Fruit fly (Drosophila melanogaster) whole organism, embryonic: Measurements from ENCODE around the gene ball.

Experiments used
- B-H2 ChIP-seq: fragments of 200-800 bp; sonication (Bioruptor generic); optimal IDR thresholded peaks from 2 replicates; lab custom pipeline; 2018; ENCODE audit warnings: missing biosample characterization, mild to moderate bottlenecking, missing genetic modification characterization
- Blimp-1 ChIP-seq: fragments of 200-800 bp; sonication (Bioruptor generic); optimal IDR thresholded peaks from 3 replicates; lab custom pipeline; 2018; ENCODE audit warnings: missing biosample characterization, missing genetic modification characterization, mild to moderate bottlenecking, moderate library complexity, missing genetic modification reagents
- CG12155 ChIP-seq: fragments of 200-800 bp; sonication (Bioruptor generic); optimal IDR thresholded peaks from 3 replicates; lab custom pipeline; 2016; ENCODE audit warnings: missing biosample characterization, missing genetic modification characterization
- CG12391 ChIP-seq: fragments of 200-800 bp; sonication (Bioruptor generic); optimal IDR thresholded peaks from 3 replicates; lab custom pipeline; 2018; ENCODE audit warnings: missing biosample characterization, mild to moderate bottlenecking, missing genetic modification characterization, moderate library complexity
- CG12659 ChIP-seq: fragments of 200-800 bp; sonication (Bioruptor generic); optimal IDR thresholded peaks from 3 replicates; lab custom pipeline; 2017; ENCODE audit warnings: mild to moderate bottlenecking, missing biosample characterization, missing genetic modification reagents, missing genetic modification characterization
- CG12744 ChIP-seq: fragments of 200-800 bp; sonication (Bioruptor generic); optimal IDR thresholded peaks from 2 replicates; lab custom pipeline; 2016; ENCODE audit warnings: missing biosample characterization, missing genetic modification characterization
- CG12769 ChIP-seq: fragments of 200-800 bp; sonication (Bioruptor generic); optimal IDR thresholded peaks from 2 replicates; lab custom pipeline; 2019; ENCODE audit warnings: missing biosample characterization, mild to moderate bottlenecking, missing genetic modification characterization, moderate library complexity
- CG15011 ChIP-seq: fragments of 200-800 bp; sonication (Bioruptor generic); optimal IDR thresholded peaks from 3 replicates; lab custom pipeline; 2018; ENCODE audit warnings: missing biosample characterization, mild to moderate bottlenecking, missing genetic modification characterization
- CG15696 ChIP-seq: fragments of 200-800 bp; sonication (Bioruptor generic); optimal IDR thresholded peaks from 2 replicates; lab custom pipeline; 2019; ENCODE audit warnings: missing biosample characterization, mild to moderate bottlenecking, missing genetic modification characterization, moderate library complexity
- CG18476 ChIP-seq: fragments of 200-800 bp; sonication (Bioruptor generic); optimal IDR thresholded peaks from 2 replicates; lab custom pipeline; 2016; ENCODE audit warnings: missing biosample characterization, mild to moderate bottlenecking, missing genetic modification characterization
- CG30431 ChIP-seq: fragments of 200-800 bp; sonication (Bioruptor generic); optimal IDR thresholded peaks from 2 replicates; lab custom pipeline; 2017; ENCODE audit warnings: missing biosample characterization, missing genetic modification characterization
- CG33557 ChIP-seq: fragments of 200-800 bp; sonication (Bioruptor generic); optimal IDR thresholded peaks from 2 replicates; lab custom pipeline; 2019; ENCODE audit warnings: missing biosample characterization, mild to moderate bottlenecking, missing genetic modification characterization, moderate library complexity
- CG5245 ChIP-seq: fragments of 200-800 bp; sonication (Bioruptor generic); optimal IDR thresholded peaks from 3 replicates; lab custom pipeline; 2016; ENCODE audit warnings: missing biosample characterization, missing genetic modification characterization
- CG6765 ChIP-seq: fragments of 200-800 bp; sonication (Bioruptor generic); optimal IDR thresholded peaks from 3 replicates; lab custom pipeline; 2017; ENCODE audit warnings: missing biosample characterization, mild to moderate bottlenecking, missing genetic modification characterization
- CG7271 ChIP-seq: fragments of 200-800 bp; sonication (Bioruptor generic); optimal IDR thresholded peaks from 2 replicates; lab custom pipeline; 2018; ENCODE audit warnings: missing biosample characterization, mild to moderate bottlenecking, missing genetic modification characterization, moderate library complexity
- CG8290 ChIP-seq, 3 experiments: fragments of 200-800 bp; sonication (Bioruptor generic); optimal IDR thresholded peaks; 2 replicates each; lab custom pipeline; 2016 to 2019; ENCODE audit warnings: missing biosample characterization in 3 of 3, missing genetic modification characterization in 3 of 3, mild to moderate bottlenecking in 2 of 3, moderate library complexity in 1 of 3
- CG8765 ChIP-seq: fragments of 200-800 bp; sonication (Bioruptor generic); IDR thresholded peaks from 2 replicates; pipeline ENCODE4 v1.3.6; 2022; ENCODE audit warnings: missing biosample characterization, missing genetic modification characterization
- CoRest ChIP-seq: fragments of 200-800 bp; sonication (Bioruptor generic); optimal IDR thresholded peaks from 3 replicates; lab custom pipeline; 2018; ENCODE audit warnings: missing biosample characterization, mild to moderate bottlenecking, missing genetic modification characterization, moderate library complexity
- Dbx ChIP-seq: fragments of 200-800 bp; sonication (Bioruptor generic); IDR thresholded peaks from 3 replicates; pipeline ENCODE4 v1.3.6; 2022; ENCODE audit warnings: missing biosample characterization, missing genetic modification characterization
- HmgZ ChIP-seq: fragments of 200-800 bp; sonication (Bioruptor generic); optimal IDR thresholded peaks from 2 replicates; lab custom pipeline; 2018; ENCODE audit warnings: missing biosample characterization, mild to moderate bottlenecking, missing genetic modification characterization
- Hr51 ChIP-seq, 2 experiments: fragments of 200-800 bp; sonication (Bioruptor generic); optimal IDR thresholded peaks; 2 replicates in 1 of 2; 3 replicates in 1 of 2; lab custom pipeline; 2016 to 2018; ENCODE audit warnings: missing biosample characterization in 2 of 2, missing genetic modification characterization in 2 of 2, mild to moderate bottlenecking in 1 of 2, moderate library complexity in 1 of 2
- Mad ChIP-seq: fragments of 200-800 bp; sonication (Bioruptor generic); optimal IDR thresholded peaks from 2 replicates; lab custom pipeline; 2016; ENCODE audit warnings: missing biosample characterization, missing genetic modification characterization
- Meics ChIP-seq: fragments of 200-800 bp; sonication (Bioruptor generic); optimal IDR thresholded peaks from 2 replicates; lab custom pipeline; 2017; ENCODE audit warnings: missing biosample characterization, mild to moderate bottlenecking, missing genetic modification characterization
- Mes4 ChIP-seq: fragments of 200-800 bp; sonication (Bioruptor generic); optimal IDR thresholded peaks from 2 replicates; lab custom pipeline; 2016; ENCODE audit warnings: missing biosample characterization, missing genetic modification characterization
- Myb ChIP-seq: fragments of 200-800 bp; sonication (Bioruptor generic); optimal IDR thresholded peaks from 2 replicates; lab custom pipeline; 2016; ENCODE audit warnings: missing biosample characterization, missing genetic modification characterization
- NC2α ChIP-seq: fragments of 200-800 bp; sonication (Bioruptor generic); optimal IDR thresholded peaks from 2 replicates; lab custom pipeline; 2016; ENCODE audit warnings: missing biosample characterization, missing genetic modification characterization
- Poxn ChIP-seq: fragments of 200-800 bp; sonication (Bioruptor generic); IDR thresholded peaks from 2 replicates; pipeline ENCODE4 v1.3.6; 2022; ENCODE audit warnings: missing biosample characterization, missing genetic modification characterization
- Ravus ChIP-seq: fragments of 200-800 bp; sonication (Bioruptor generic); IDR thresholded peaks from 2 replicates; pipeline ENCODE4 v1.3.6; 2022; ENCODE audit warnings: missing biosample characterization, missing genetic modification characterization
- Rfx ChIP-seq: fragments of 200-800 bp; sonication (Bioruptor generic); IDR thresholded peaks from 2 replicates; pipeline ENCODE4 v1.3.6; 2022; ENCODE audit warnings: missing biosample characterization, missing genetic modification characterization
- Six4 ChIP-seq: fragments of 200-800 bp; sonication (Bioruptor generic); optimal IDR thresholded peaks from 2 replicates; lab custom pipeline; 2016; ENCODE audit warnings: missing biosample characterization, missing genetic modification characterization
- Xrp1 ChIP-seq: fragments of 200-800 bp; sonication (Bioruptor generic); IDR thresholded peaks from 2 replicates; pipeline ENCODE4 v1.3.6; 2022; ENCODE audit warnings: missing biosample characterization, missing genetic modification characterization
- cas ChIP-seq: fragments of 200-800 bp; sonication (Bioruptor generic); IDR thresholded peaks from 2 replicates; pipeline ENCODE4 v1.3.6; 2022; ENCODE audit warnings: missing biosample characterization, missing genetic modification characterization
- corto ChIP-seq: fragments of 200-800 bp; sonication (Bioruptor generic); optimal IDR thresholded peaks from 2 replicates; lab custom pipeline; 2016; ENCODE audit warnings: missing biosample characterization, mild to moderate bottlenecking, missing genetic modification characterization, moderate library complexity
- crc ChIP-seq: fragments of 200-800 bp; sonication (Bioruptor generic); optimal IDR thresholded peaks from 2 replicates; lab custom pipeline; 2016; ENCODE audit warnings: missing biosample characterization, missing genetic modification characterization
- dan ChIP-seq: fragments of 200-800 bp; sonication (Bioruptor generic); IDR thresholded peaks from 2 replicates; pipeline ENCODE4 v1.3.6; 2022; ENCODE audit warnings: missing biosample characterization, missing genetic modification characterization
- disco-r ChIP-seq: fragments of 200-800 bp; sonication (Bioruptor generic); optimal IDR thresholded peaks from 2 replicates; lab custom pipeline; 2016; ENCODE audit warnings: missing biosample characterization, missing genetic modification characterization
- gcm ChIP-seq: fragments of 200-800 bp; sonication (Bioruptor generic); optimal IDR thresholded peaks from 2 replicates; lab custom pipeline; 2019; ENCODE audit warnings: missing biosample characterization, mild to moderate bottlenecking, missing genetic modification characterization, moderate library complexity
- gfzf ChIP-seq: fragments of 200-800 bp; sonication (Bioruptor generic); optimal IDR thresholded peaks from 2 replicates; lab custom pipeline; 2016; ENCODE audit warnings: missing biosample characterization, mild to moderate bottlenecking, missing genetic modification characterization, moderate library complexity
- hth ChIP-seq: fragments of >200 bp; optimal IDR thresholded peaks from 2 replicates; lab custom pipeline; 2017; ENCODE audit warnings: inconsistent platforms
- kay ChIP-seq: fragments of 200-800 bp; sonication (Bioruptor generic); optimal IDR thresholded peaks from 2 replicates; lab custom pipeline; 2016; ENCODE audit warnings: missing biosample characterization, missing genetic modification characterization
- kni ChIP-seq: fragments of 200-800 bp; sonication (Bioruptor generic); optimal IDR thresholded peaks from 3 replicates; lab custom pipeline; 2017; ENCODE audit warnings: mild to moderate bottlenecking, missing biosample characterization, missing genetic modification reagents, missing genetic modification characterization
- luna ChIP-seq: fragments of 200-800 bp; sonication (Bioruptor generic); optimal IDR thresholded peaks from 2 replicates; lab custom pipeline; 2016; ENCODE audit warnings: missing biosample characterization, missing genetic modification characterization
- pum ChIP-seq: fragments of 200-800 bp; sonication (Bioruptor generic); optimal IDR thresholded peaks from 2 replicates; lab custom pipeline; 2016; ENCODE audit warnings: missing biosample characterization, missing genetic modification characterization
- salm ChIP-seq: fragments of 200-800 bp; sonication (Bioruptor generic); optimal IDR thresholded peaks from 2 replicates; lab custom pipeline; 2018; ENCODE audit warnings: missing biosample characterization, mild to moderate bottlenecking, missing genetic modification characterization
- sob ChIP-seq: fragments of 200-800 bp; sonication (Bioruptor generic); IDR thresholded peaks from 2 replicates; pipeline ENCODE4 v1.3.6; 2022; ENCODE audit warnings: missing biosample characterization, missing genetic modification characterization
- sr ChIP-seq: fragments of 200-800 bp; sonication (Bioruptor generic); IDR thresholded peaks from 3 replicates; pipeline ENCODE4 v1.3.6; 2022; ENCODE audit warnings: missing biosample characterization, missing genetic modification characterization
- ssp ChIP-seq: fragments of 200-800 bp; sonication (Bioruptor generic); IDR thresholded peaks from 2 replicates; pipeline ENCODE4 v1.3.6; 2022; ENCODE audit warnings: missing biosample characterization, missing genetic modification characterization
- wek ChIP-seq: fragments of 200-800 bp; sonication (Bioruptor generic); optimal IDR thresholded peaks from 3 replicates; lab custom pipeline; 2018; ENCODE audit warnings: missing biosample characterization, mild to moderate bottlenecking, missing genetic modification characterization, moderate library complexity
- yki ChIP-seq: fragments of >200 bp; optimal IDR thresholded peaks from 3 replicates; lab custom pipeline; 2018

Gene ball

DNA sequence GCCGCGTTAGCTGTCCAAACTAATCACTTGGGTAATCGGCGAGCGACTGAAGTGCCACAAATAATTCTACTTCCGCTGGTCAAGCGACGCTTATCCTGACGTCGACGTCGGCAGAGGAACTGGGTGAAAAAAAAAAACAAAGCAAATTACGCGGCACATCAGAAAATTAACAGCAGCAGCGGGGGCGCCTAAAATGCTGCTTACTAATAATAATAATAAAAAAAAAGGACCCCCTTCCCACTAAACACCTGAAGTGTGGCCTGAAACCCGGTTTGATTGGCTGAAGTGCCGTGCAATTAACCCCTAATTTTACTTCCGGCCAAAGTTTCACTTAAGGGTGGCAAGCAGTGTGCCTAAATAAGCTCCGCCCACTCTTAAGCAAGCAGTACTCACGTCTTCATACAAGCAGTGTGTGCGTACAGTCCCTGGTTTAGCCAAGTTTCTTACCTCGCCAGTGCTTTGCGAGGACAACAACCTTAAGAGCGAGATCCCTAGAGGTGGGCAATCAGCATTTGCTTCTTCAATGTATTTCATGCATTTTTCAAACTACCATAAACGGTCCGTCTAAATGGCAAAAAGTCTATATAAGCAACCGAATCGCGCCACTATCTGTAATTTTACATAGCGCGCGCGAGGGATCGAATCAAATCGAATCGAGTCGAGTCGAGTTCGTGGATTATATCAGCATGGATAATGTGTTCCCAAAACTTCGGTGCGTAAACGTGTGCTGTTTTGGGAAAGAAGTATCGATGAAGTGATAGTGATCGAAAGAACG is 14.7 kb upstream of the ball start, which contains the start of the genes ro and T48 (continued):
- TF ChIP-seq Ravus (no peak), wek (no peak), kay (GFP tag; lab: Kevin White, UChicago) (peak; percentile 16), Hr51 (GFP tag; optimal IDR thresholded peaks at IDR 0.05; lab: Kevin White, UChicago) (peak; percentile 26 to 53), Myb (GFP tag; lab: Kevin White, UChicago) (peak; percentile 74), Six4 (peak; percentile 31), CG7271 (tag; lab: Kevin White, UChicago) (no peak), hth (lab: Kevin White, UChicago) (no peak), ssp (GFP tag; lab: Robert Waterston, UW) (peak; percentile 70), Dbx (GFP tag; lab: Robert Waterston, UW) (peak; percentile 66; the same call in 2 of the 3 replicates), CG12659 (GFP tag; lab: Kevin White, UChicago) (peak; percentile 75), yki (lab: Kevin White, UChicago) (peak; percentile 44), cas (GFP tag; lab: Robert Waterston, UW) (no peak), dan (GFP tag; lab: Robert Waterston, UW) (no peak), corto (GFP tag; lab: Kevin White, UChicago) (no peak), NC2α (GFP tag; lab: Kevin White, UChicago) (no peak), gfzf (GFP tag; lab: Kevin White, UChicago) (peak; percentile 100), salm (no peak), CG15696 (peak; percentile 30), Mad (GFP tag; lab: Kevin White, UChicago) (peak; percentile 70), CG12391 (tag; lab: Kevin White, UChicago) (peak; percentile 52), CG12744 (GFP tag; lab: Kevin White, UChicago) (peak; percentile 83), CG15011 (no peak), HmgZ (tag; lab: Kevin White, UChicago) (peak; percentile 91), sob (GFP tag; lab: Robert Waterston, UW) (no peak; the same call in 1 of the 2 replicates), Rfx (GFP tag; lab: Robert Waterston, UW) (peak; percentile 70), Xrp1 (GFP tag; lab: Robert Waterston, UW) (0 out of 2 replicates have a peak, but pooled peaks have one; percentile 12), CG5245 (GFP tag; lab: Kevin White, UChicago) (peak; percentile 22), crc (GFP tag; lab: Kevin White, UChicago) (no peak), CoRest (tag; lab: Kevin White, UChicago) (peak; percentile 83), Blimp-1 (GFP tag; lab: Kevin White, UChicago) (peak; percentile 43), Mes4 (peak; percentile 64), Meics (GFP tag; lab: Kevin White, UChicago) (peak; percentile 42), CG33557 (no peak), disco-r (GFP tag; lab: Kevin White, UChicago) (peak; percentile 16), gcm (GFP tag; lab: Kevin White, UChicago) (peak; percentile 5), CG8765 (GFP tag; lab: Robert Waterston, UW) (no peak), CG12769 (tag; lab: Kevin White, UChicago) (peak; percentile 81), luna (peak; percentile 56), CG6765 (GFP tag; lab: Kevin White, UChicago) (peak; percentile 12), CG18476 (no peak), Poxn (GFP tag; lab: Robert Waterston, UW) (no peak), B-H2 (GFP tag; lab: Kevin White, UChicago) (peak; percentile 52), kni (GFP tag; lab: Kevin White, UChicago) (peak; percentile 18), CG8290 (GFP tag; optimal IDR thresholded peaks at IDR 0.05; lab: Kevin White, UChicago) (peak; percentile 99), CG8290 (tag; optimal IDR thresholded peaks at IDR 0.05; lab: Kevin White, UChicago) (peak; percentile 99 to 100), pum (GFP tag; lab: Kevin White, UChicago) (peak; percentile 35), CG30431 (GFP tag; lab: Kevin White, UChicago) (no peak), CG12155 (peak; percentile 70), sr (GFP tag; lab: Robert Waterston, UW) (peak; percentile 81; the same call in 2 of the 3 replicates)
